Worm (Caenorhabditis elegans): ENCODE measurements around the gene fipr-9.
A peak's percentile ranks its signal among the peaks of the same experiment; 100 is the strongest.

The fipr-9 gene

ce11 chrV:10233330-10233729 lies 11.9 kb downstream of the fipr-9 start, which contains the start of gene str-182:
TSS of gene str-182 (minus strand) at chrV:10233430.
- TF ChIP-seq pros-1 (tag; optimal IDR thresholded peaks at IDR 0.05): no peak
- TF ChIP-seq ceh-24 (tag; optimal IDR thresholded peaks at IDR 0.05): no peak
- TF ChIP-seq nhr-11 (tag; optimal IDR thresholded peaks at IDR 0.05): no peak
- TF ChIP-seq sox-4 (tag; optimal IDR thresholded peaks at IDR 0.05): no peak

- TF ChIP-seq hlh-8 (tag; optimal IDR thresholded peaks at IDR 0.05) (no peak), ama-1 (optimal IDR thresholded peaks at IDR 0.05) (no peak), madf-2 (tag; optimal IDR thresholded peaks at IDR 0.05) (no peak), lim-6 (tag; optimal IDR thresholded peaks at IDR 0.05) (no peak), hlh-13 (GFP tag; optimal IDR thresholded peaks at IDR 0.05) (no peak), hlh-30 (tag; optimal IDR thresholded peaks at IDR 0.05; ENCODE audit: insufficient read depth) (no peak), C38D4.7 (GFP tag; optimal IDR thresholded peaks at IDR 0.05) (no peak), pat-9 (tag; optimal IDR thresholded peaks at IDR 0.05) (no peak)
These were observed 15.7 kb downstream of the fipr-9 start for ce11 chrV:10237171-10237570.

- TF ChIP-seq tbx-2 (tag; optimal IDR thresholded peaks at IDR 0.05) (no peak), pha-4 (tag; optimal IDR thresholded peaks at IDR 0.05) (no peak), zip-5 (tag; optimal IDR thresholded peaks at IDR 0.05) (no peak), unc-42 (tag; optimal IDR thresholded peaks at IDR 0.05) (no peak), ztf-16 (tag; optimal IDR thresholded peaks at IDR 0.05) (no peak), lin-11 (tag; optimal IDR thresholded peaks at IDR 0.05) (no peak), F13H6.1 (tag; optimal IDR thresholded peaks at IDR 0.05) (no peak), elt-4 (tag; optimal IDR thresholded peaks at IDR 0.05) (no peak), ets-4 (tag; optimal IDR thresholded peaks at IDR 0.05) (no peak), fax-1 (tag; optimal IDR thresholded peaks at IDR 0.05) (no peak), odd-2 (tag; optimal IDR thresholded peaks at IDR 0.05) (no peak), sox-2 (GFP tag; IDR thresholded peaks at IDR 0.05) (no peak)
These were observed 16.5 kb downstream of the fipr-9 start for ce11 chrV:10237959-10238444.

ce11 chrV:10238665-10239064 lies 17.2 kb downstream of the fipr-9 start, which contains the start of gene fubl-1:
TSS of gene fubl-1 (minus strand) at chrV:10238866.
- TF ChIP-seq unc-55 (GFP tag; optimal IDR thresholded peaks at IDR 0.05) (peak; percentile 30), ceh-31 (tag; optimal IDR thresholded peaks at IDR 0.05) (peak; percentile 59), pros-1 (tag; optimal IDR thresholded peaks at IDR 0.05) (no peak), tbx-2 (tag; optimal IDR thresholded peaks at IDR 0.05) (peak; percentile 26)

ce11 chrV:10239861-10240260 lies 18.4 kb downstream of the fipr-9 start, which contains the start of gene fipr-8:
TSS of gene fipr-8 (minus strand) at chrV:10239961.
- no peak for TF ChIP-seq lim-6 (tag; optimal IDR thresholded peaks at IDR 0.05)
- no peak for TF ChIP-seq pqm-1 (tag; optimal IDR thresholded peaks at IDR 0.05)

ce11 chrV:10241121-10241803 lies 19.8 kb downstream of the fipr-9 start, which contains the start of the genes C12D8.21 and col-148:
TSS of gene C12D8.21 (minus strand) at chrV:10241188.
TSS of gene col-148 (plus strand) at chrV:10241753.
- no peak for TF ChIP-seq fkh-10 (GFP tag; optimal IDR thresholded peaks at IDR 0.05)
- TF ChIP-seq hlh-13 (GFP tag; optimal IDR thresholded peaks at IDR 0.05): no peak

- TF ChIP-seq npax-4 (tag; optimal IDR thresholded peaks at IDR 0.05) (no peak), fax-1 (tag; optimal IDR thresholded peaks at IDR 0.05) (no peak), ttx-3 (tag; optimal IDR thresholded peaks at IDR 0.05) (no peak), unc-3 (GFP tag; conservative IDR thresholded peaks at IDR 0.05) (no peak), unc-3 (tag; optimal IDR thresholded peaks at IDR 0.05) (no peak), ets-4 (tag; optimal IDR thresholded peaks at IDR 0.05) (no peak), zip-5 (tag; optimal IDR thresholded peaks at IDR 0.05) (no peak), gmeb-2 (tag; optimal IDR thresholded peaks at IDR 0.05) (no peak), hlh-30 (tag; optimal IDR thresholded peaks at IDR 0.05; ENCODE audit: insufficient read depth) (no peak), dve-1 (tag; optimal IDR thresholded peaks at IDR 0.05) (no peak), nhr-11 (tag; optimal IDR thresholded peaks at IDR 0.05) (no peak), nfya-1 (tag; optimal IDR thresholded peaks at IDR 0.05) (no peak), lim-6 (tag; optimal IDR thresholded peaks at IDR 0.05) (no peak), mec-3 (tag; optimal IDR thresholded peaks at IDR 0.05; ENCODE audit: borderline replicate concordance) (no peak), ceh-24 (tag; optimal IDR thresholded peaks at IDR 0.05) (no peak), pha-4 (tag; optimal IDR thresholded peaks at IDR 0.05) (no peak), K02D7.2 (tag; optimal IDR thresholded peaks at IDR 0.05) (no peak), ceh-30 (tag; optimal IDR thresholded peaks at IDR 0.05) (no peak)
These were observed 21.6 kb downstream of the fipr-9 start, which contains the start of gene C12D8.9 for ce11 chrV:10243105-10243504. TSS of gene C12D8.9 (minus strand) at chrV:10243205.

Measured in whole organism, late embryonic.